Fruit fly (Drosophila melanogaster): Measurements from ENCODE around the gene mRpL47.

Gene mRpL47

dm6 chr3R:9496748-9497147 lies 19.0 kb downstream of the mRpL47 start (continued):
- TF ChIP-seq D (optimal IDR thresholded peaks at IDR 0.05) (no peak), D (GFP tag; optimal IDR thresholded peaks at IDR 0.05) (no peak), ranshi (GFP tag; IDR thresholded peaks at IDR 0.05) (no peak; the same call in 1 of the 2 replicates), ara (GFP tag; IDR thresholded peaks at IDR 0.05) (peak; percentile 32; the same call in 1 of the 2 replicates), CG2116 (GFP tag; optimal IDR thresholded peaks at IDR 0.05) (peak; percentile 81), NK7.1 (GFP tag; optimal IDR thresholded peaks at IDR 0.05) (peak; percentile 62), ewg (GFP tag; optimal IDR thresholded peaks at IDR 0.05) (peak; percentile 51), hb (GFP tag; IDR thresholded peaks at IDR 0.05; ENCODE audit: partially characterized antibody) (no peak), Atf-2 (GFP tag; optimal IDR thresholded peaks at IDR 0.05) (peak; percentile 39), CG6765 (GFP tag; optimal IDR thresholded peaks at IDR 0.05) (peak; percentile 40), p53 (GFP tag; optimal IDR thresholded peaks at IDR 0.05) (peak; percentile 87), Dfd (GFP tag; optimal IDR thresholded peaks at IDR 0.05) (no peak), Fer3 (tag; optimal IDR thresholded peaks at IDR 0.05) (peak; percentile 60), Awh (GFP tag; IDR thresholded peaks at IDR 0.05) (no peak), CG1529 (GFP tag; optimal IDR thresholded peaks at IDR 0.05) (no peak), eve (GFP tag; optimal IDR thresholded peaks at IDR 0.05) (no peak), z (GFP tag; IDR thresholded peaks at IDR 0.05) (no peak), tup (GFP tag; optimal IDR thresholded peaks at IDR 0.05) (no peak), Eip74EF (GFP tag; optimal IDR thresholded peaks at IDR 0.05) (peak; percentile 3 to 16), CG1647 (GFP tag; optimal IDR thresholded peaks at IDR 0.05) (peak; percentile 58), CG17912 (GFP tag; optimal IDR thresholded peaks at IDR 0.05) (peak; percentile 75), CG18262 (tag; optimal IDR thresholded peaks at IDR 0.05) (peak; percentile 38), phol (tag; optimal IDR thresholded peaks at IDR 0.05) (peak; percentile 81), so (GFP tag; IDR thresholded peaks at IDR 0.05) (no peak; the same call in 2 of the 3 replicates), CG7357 (GFP tag; IDR thresholded peaks at IDR 0.05) (no peak), zf30C (GFP tag; optimal IDR thresholded peaks at IDR 0.05) (no peak), lmd (GFP tag; IDR thresholded peaks at IDR 0.05) (peak; percentile 61; the same call in 1 of the 2 replicates), CG12391 (tag; optimal IDR thresholded peaks at IDR 0.05) (peak; percentile 67), CG8478 (optimal IDR thresholded peaks at IDR 0.05) (no peak), exex (tag; optimal IDR thresholded peaks at IDR 0.05) (peak; percentile 40), Hsf (GFP tag; optimal IDR thresholded peaks at IDR 0.05) (peak; percentile 85), CG9817 (tag; optimal IDR thresholded peaks at IDR 0.05) (peak; percentile 91), bsh (GFP tag; optimal IDR thresholded peaks at IDR 0.05) (peak in 1 of 2 experiments; percentile 40), bowl (GFP tag; IDR thresholded peaks at IDR 0.05) (no peak), gt (GFP tag; IDR thresholded peaks at IDR 0.05) (no peak), run (tag; optimal IDR thresholded peaks at IDR 0.05) (peak; percentile 9), gce (GFP tag; IDR thresholded peaks at IDR 0.05) (no peak), Mrtf (GFP tag; IDR thresholded peaks at IDR 0.05) (0 out of 3 replicates have a peak, but pooled peaks have one; percentile 31), CG34224 (GFP tag; IDR thresholded peaks at IDR 0.05; ENCODE audit: partially characterized antibody) (peak; percentile 36; the same call in 1 of the 3 replicates), unc-4 (GFP tag; IDR thresholded peaks at IDR 0.05; ENCODE audit: partially characterized antibody) (peak; percentile 58), CG5245 (GFP tag; optimal IDR thresholded peaks at IDR 0.05) (peak; percentile 23), dysf (GFP tag; IDR thresholded peaks at IDR 0.05) (peak; percentile 70; the same call in 2 of the 3 replicates), Hr51 (GFP tag; optimal IDR thresholded peaks at IDR 0.05) (peak; percentile 37 to 83), disco-r (GFP tag; optimal IDR thresholded peaks at IDR 0.05) (peak; percentile 74), wor (GFP tag; IDR thresholded peaks at IDR 0.05) (no peak), btn (GFP tag; optimal IDR thresholded peaks at IDR 0.05) (no peak), CG17385 (GFP tag; optimal IDR thresholded peaks at IDR 0.05) (peak; percentile 46), sim (GFP tag; IDR thresholded peaks at IDR 0.05) (no peak), CG12219 (GFP tag; optimal IDR thresholded peaks at IDR 0.05) (no peak), Sin3A (optimal IDR thresholded peaks at IDR 0.05) (no peak), sens (GFP tag) (peak; percentile 93), Ada2b (GFP tag; IDR thresholded peaks at IDR 0.05) (no peak)
